Worm (Caenorhabditis elegans) whole organism, L3 larva: ENCODE data around the gene K09E2.3.

ENCODE experiments used
- R02D3.7 ChIP-seq: fragments of 150-350 bp; optimal IDR thresholded peaks from 2 replicates; lab custom pipeline; 2014; ENCODE audit warnings: missing biosample characterization, missing genetic modification characterization
- ZK546.5 ChIP-seq: sonication (generic microtip); optimal IDR thresholded peaks from 2 replicates; lab custom pipeline; 2017; ENCODE audit warnings: missing biosample characterization, missing genetic modification characterization
- aly-2 ChIP-seq: fragments of 150-350 bp; optimal IDR thresholded peaks from 2 replicates; lab custom pipeline; 2014; ENCODE audit warnings: missing biosample characterization, missing genetic modification characterization
- ama-1 ChIP-seq: fragments of 150-350 bp; optimal IDR thresholded peaks from 2 replicates; lab custom pipeline; 2018
- ceh-16 ChIP-seq: sonication (generic microtip); optimal IDR thresholded peaks from 2 replicates; lab custom pipeline; 2017; ENCODE audit warnings: missing biosample characterization, missing genetic modification characterization
- ceh-28 ChIP-seq: fragments of 150-350 bp; optimal IDR thresholded peaks from 2 replicates; lab custom pipeline; 2014; ENCODE audit warnings: missing biosample characterization, missing genetic modification reagents, missing genetic modification characterization
- ceh-82 ChIP-seq: fragments of 150-350 bp; optimal IDR thresholded peaks from 2 replicates; lab custom pipeline; 2014; ENCODE audit warnings: missing biosample characterization, missing genetic modification characterization
- ceh-9 ChIP-seq: sonication (generic microtip); optimal IDR thresholded peaks from 2 replicates; lab custom pipeline; 2018; ENCODE audit warnings: missing biosample characterization, missing genetic modification characterization
- daf-12 ChIP-seq: fragments of 150-350 bp; optimal IDR thresholded peaks from 2 replicates; lab custom pipeline; 2014; ENCODE audit warnings: missing biosample characterization, missing genetic modification reagents, missing genetic modification characterization
- egl-27 ChIP-seq: sonication (generic microtip); optimal IDR thresholded peaks from 4 replicates; lab custom pipeline; 2017; ENCODE audit warnings: missing biosample characterization, missing genetic modification reagents, missing genetic modification characterization
- egl-5 ChIP-seq: fragments of 150-350 bp; optimal IDR thresholded peaks from 2 replicates; lab custom pipeline; 2017; ENCODE audit warnings: missing biosample characterization, missing genetic modification reagents, missing genetic modification characterization, inconsistent platforms
- elt-1 ChIP-seq: fragments of 150-350 bp; optimal IDR thresholded peaks from 2 replicates; lab custom pipeline; 2014; ENCODE audit warnings: missing biosample characterization, missing genetic modification characterization
- elt-2 ChIP-seq: sonication (generic microtip); optimal IDR thresholded peaks from 2 replicates; lab custom pipeline; 2016; ENCODE audit warnings: missing genetic modification reagents, mild to moderate bottlenecking, missing genetic modification characterization, missing compliant biosample characterization
- eor-1 ChIP-seq, 2 experiments: fragments of 150-350 bp; optimal IDR thresholded peaks; 2 replicates each; lab custom pipeline; 2014 to 2018; ENCODE audit warnings: missing biosample characterization in 2 of 2, missing genetic modification characterization in 2 of 2
- fkh-10 ChIP-seq: sonication (generic microtip); optimal IDR thresholded peaks from 2 replicates; lab custom pipeline; 2017; ENCODE audit warnings: missing biosample characterization, missing genetic modification reagents, missing genetic modification characterization
- fos-1 ChIP-seq: fragments of 150-350 bp; optimal IDR thresholded peaks from 2 replicates; lab custom pipeline; 2014; ENCODE audit warnings: missing biosample characterization, missing genetic modification characterization
- hmg-11 ChIP-seq: sonication (generic microtip); optimal IDR thresholded peaks from 2 replicates; lab custom pipeline; 2016; ENCODE audit warnings: missing genetic modification characterization, missing compliant biosample characterization
- jun-1 ChIP-seq: fragments of 150-350 bp; optimal IDR thresholded peaks from 2 replicates; lab custom pipeline; 2014; ENCODE audit warnings: missing biosample characterization, missing genetic modification reagents, missing genetic modification characterization
- lin-15B ChIP-seq: fragments of 150-350 bp; optimal IDR thresholded peaks from 2 replicates; lab custom pipeline; 2014; ENCODE audit warnings: missing biosample characterization, missing genetic modification characterization
- lin-39 ChIP-seq: fragments of 150-350 bp; optimal IDR thresholded peaks from 2 replicates; lab custom pipeline; 2018; ENCODE audit warnings: missing biosample characterization, missing genetic modification reagents, missing genetic modification characterization
- lsy-12 ChIP-seq: sonication (generic microtip); optimal IDR thresholded peaks from 2 replicates; lab custom pipeline; 2016; ENCODE audit warnings: mild to moderate bottlenecking, missing genetic modification characterization, missing compliant biosample characterization
- mdl-1 ChIP-seq: fragments of 150-350 bp; optimal IDR thresholded peaks from 2 replicates; lab custom pipeline; 2014; ENCODE audit warnings: missing biosample characterization, missing genetic modification characterization
- mml-1 ChIP-seq: fragments of 150-350 bp; sonication (generic microtip); optimal IDR thresholded peaks from 3 replicates; lab custom pipeline; 2014; ENCODE audit warnings: missing biosample characterization, missing genetic modification characterization
- nfya-1 ChIP-seq: sonication (generic microtip); optimal IDR thresholded peaks from 2 replicates; lab custom pipeline; 2017; ENCODE audit warnings: missing genetic modification characterization, mild to moderate bottlenecking, missing compliant biosample characterization, antibody characterized with exemption, moderate library complexity; ENCODE audit not compliant: insufficient read depth
- nhr-11 ChIP-seq: fragments of 150-350 bp; optimal IDR thresholded peaks from 2 replicates; lab custom pipeline; 2014; ENCODE audit warnings: missing biosample characterization, missing genetic modification characterization
- nhr-12 ChIP-seq: fragments of 150-350 bp; optimal IDR thresholded peaks from 2 replicates; lab custom pipeline; 2014; ENCODE audit warnings: missing biosample characterization, missing genetic modification characterization
- nhr-23 ChIP-seq: fragments of 150-350 bp; optimal IDR thresholded peaks from 2 replicates; lab custom pipeline; 2014; ENCODE audit warnings: missing biosample characterization, missing genetic modification reagents, missing genetic modification characterization
- nhr-237 ChIP-seq: fragments of 150-350 bp; optimal IDR thresholded peaks from 2 replicates; lab custom pipeline; 2014; ENCODE audit warnings: missing biosample characterization, missing genetic modification characterization
- nhr-25 ChIP-seq: sonication (generic microtip); optimal IDR thresholded peaks from 2 replicates; lab custom pipeline; 2017; ENCODE audit warnings: missing biosample characterization, missing genetic modification characterization
- nhr-28 ChIP-seq: fragments of 150-350 bp; optimal IDR thresholded peaks from 2 replicates; lab custom pipeline; 2014; ENCODE audit warnings: missing biosample characterization, missing genetic modification characterization
- nhr-43 ChIP-seq: sonication (generic microtip); optimal IDR thresholded peaks from 2 replicates; lab custom pipeline; 2016; ENCODE audit warnings: mild to moderate bottlenecking, missing genetic modification characterization, missing compliant biosample characterization; ENCODE audit not compliant: poor library complexity, severe bottlenecking
- nhr-67 ChIP-seq: fragments of 150-350 bp; optimal IDR thresholded peaks from 2 replicates; lab custom pipeline; 2014; ENCODE audit warnings: missing biosample characterization, missing genetic modification characterization
- nhr-76 ChIP-seq: fragments of 150-350 bp; sonication (generic microtip); optimal IDR thresholded peaks from 5 replicates; lab custom pipeline; 2014; ENCODE audit warnings: missing biosample characterization, missing genetic modification characterization
- nhr-77 ChIP-seq: fragments of 150-350 bp; optimal IDR thresholded peaks from 2 replicates; lab custom pipeline; 2014; ENCODE audit warnings: missing biosample characterization, missing genetic modification characterization
- pha-4 ChIP-seq: fragments of 150-350 bp; optimal IDR thresholded peaks from 2 replicates; lab custom pipeline; 2014; ENCODE audit warnings: missing biosample characterization, missing genetic modification reagents, missing genetic modification characterization
- pqm-1 ChIP-seq: fragments of 150-350 bp; optimal IDR thresholded peaks from 2 replicates; lab custom pipeline; 2017; ENCODE audit warnings: missing biosample characterization, missing genetic modification characterization, inconsistent platforms
- sea-2 ChIP-seq: fragments of 150-350 bp; sonication (generic microtip); optimal IDR thresholded peaks from 4 replicates; lab custom pipeline; 2014; ENCODE audit warnings: missing biosample characterization, missing genetic modification reagents, missing genetic modification characterization
- snpc-4 ChIP-seq: fragments of 150-350 bp; optimal IDR thresholded peaks from 2 replicates; lab custom pipeline; 2014; ENCODE audit warnings: missing biosample characterization, missing genetic modification characterization
- tbx-2 ChIP-seq: sonication (generic microtip); optimal IDR thresholded peaks from 2 replicates; lab custom pipeline; 2016; ENCODE audit warnings: mild to moderate bottlenecking, missing genetic modification characterization, missing compliant biosample characterization
- unc-62 ChIP-seq: fragments of 150-350 bp; sonication (generic microtip); optimal IDR thresholded peaks from 4 replicates; lab custom pipeline; 2014; ENCODE audit warnings: missing biosample characterization, missing genetic modification reagents, missing genetic modification characterization
- ztf-11 ChIP-seq: fragments of 150-350 bp; optimal IDR thresholded peaks from 2 replicates; lab custom pipeline; 2014; ENCODE audit warnings: missing biosample characterization, missing genetic modification characterization

The K09E2.3 gene

ce11 chrX:8660909-8661308 is 12.0 kb upstream of the K09E2.3 start:
- TF ChIP-seq nhr-67 (tag; lab: Kevin White, UChicago) (no peak), daf-12 (no peak), nhr-12 (no peak), lin-15B (tag; lab: Kevin White, UChicago) (no peak), nhr-23 (tag; lab: Kevin White, UChicago) (no peak), eor-1 (tag; optimal IDR thresholded peaks at IDR 0.05; lab: Kevin White, UChicago) (no peak), egl-27 (tag; lab: Kevin White, UChicago) (no peak), snpc-4 (tag; lab: Kevin White, UChicago) (no peak), jun-1 (tag; lab: Kevin White, UChicago) (no peak), ceh-28 (no peak)

ce11 chrX:8662452-8662851 is 10.4 kb upstream of the K09E2.3 start:
- TF ChIP-seq pha-4 = no peak
- TF ChIP-seq nhr-28 (tag; lab: Kevin White, UChicago) = no peak
- no peak for TF ChIP-seq nhr-12
- TF ChIP-seq eor-1 (tag; optimal IDR thresholded peaks at IDR 0.05; lab: Kevin White, UChicago) = no peak
- no peak for TF ChIP-seq hmg-11
- TF ChIP-seq ama-1 (lab: Kevin White, UChicago) = no peak
- no peak for TF ChIP-seq fkh-10 (GFP tag; lab: Kevin White, UChicago)
- TF ChIP-seq mml-1 = no peak
- TF ChIP-seq egl-5 (tag; lab: Kevin White, UChicago) = no peak
- no peak for TF ChIP-seq ztf-11 (tag; lab: Kevin White, UChicago)

- no peak for TF ChIP-seq fkh-10 (GFP tag; lab: Kevin White, UChicago)
- TF ChIP-seq ama-1 (lab: Kevin White, UChicago) = no peak
- TF ChIP-seq ceh-16 (tag; lab: Kevin White, UChicago) = no peak
- TF ChIP-seq jun-1 (tag; lab: Kevin White, UChicago) = peak; percentile 2
- TF ChIP-seq sea-2 = no peak
- peak; percentile 79 for TF ChIP-seq pha-4
- no peak for TF ChIP-seq nhr-237 (tag; lab: Kevin White, UChicago)
- TF ChIP-seq nhr-43 (tag; lab: Kevin White, UChicago) = peak; percentile 14
- no peak for TF ChIP-seq egl-5 (tag; lab: Kevin White, UChicago)
- TF ChIP-seq aly-2 (tag; lab: Kevin White, UChicago) = no peak
- no peak for TF ChIP-seq elt-1 (tag; lab: Kevin White, UChicago)
- TF ChIP-seq ceh-28 = no peak
- TF ChIP-seq nhr-67 (tag; lab: Kevin White, UChicago) = no peak
- no peak for TF ChIP-seq hmg-11
- no peak for TF ChIP-seq nfya-1 (tag; lab: Kevin White, UChicago)
- TF ChIP-seq fos-1 (tag; lab: Kevin White, UChicago) = no peak
- no peak for TF ChIP-seq nhr-76
- TF ChIP-seq egl-27 (tag; lab: Kevin White, UChicago) = no peak
- TF ChIP-seq nhr-11 (tag; lab: Kevin White, UChicago) = no peak
- TF ChIP-seq mml-1 = no peak
- TF ChIP-seq ceh-82 (tag; lab: Kevin White, UChicago) = no peak
- no peak for TF ChIP-seq tbx-2
- no peak for TF ChIP-seq eor-1 (tag; optimal IDR thresholded peaks at IDR 0.05; lab: Kevin White, UChicago)
- TF ChIP-seq nhr-12 = no peak
- TF ChIP-seq nhr-25 = no peak
- TF ChIP-seq elt-2 (tag; lab: Kevin White, UChicago) = peak; percentile 81
- TF ChIP-seq ceh-9 (tag; lab: Kevin White, UChicago) = no peak
- no peak for TF ChIP-seq nhr-77 (tag; lab: Kevin White, UChicago)
- no peak for TF ChIP-seq lin-39
- TF ChIP-seq R02D3.7 = no peak
- no peak for TF ChIP-seq ztf-11 (tag; lab: Kevin White, UChicago)
- no peak for TF ChIP-seq daf-12
- TF ChIP-seq mdl-1 (tag; lab: Kevin White, UChicago) = peak; percentile 44
- TF ChIP-seq unc-62 (GFP tag; lab: Kevin White, UChicago) = no peak
- peak; percentile 81 for TF ChIP-seq pqm-1 (tag; lab: Kevin White, UChicago)
- no peak for TF ChIP-seq lsy-12 (tag; lab: Kevin White, UChicago)
- TF ChIP-seq lin-15B (tag; lab: Kevin White, UChicago) = no peak
- TF ChIP-seq ZK546.5 (tag; lab: Kevin White, UChicago) = no peak
- TF ChIP-seq nhr-23 (tag; lab: Kevin White, UChicago) = no peak
Measured at ce11 chrX:8674514-8674913, 1.6 kb downstream of the K09E2.3 start.
